Worm (Caenorhabditis elegans) whole organism, late embryonic: ENCODE measurements around the gene cest-28.

Source experiments
- ceh-48 ChIP-seq: sonication (generic microtip); optimal IDR thresholded peaks from 2 replicates; lab custom pipeline; 2016; ENCODE audit warnings: missing genetic modification characterization, inconsistent platforms, missing compliant biosample characterization
- che-1 ChIP-seq: sonication (generic microtip); optimal IDR thresholded peaks from 2 replicates; lab custom pipeline; 2016; ENCODE audit warnings: mild to moderate bottlenecking, missing genetic modification characterization, missing compliant biosample characterization
- dmd-4 ChIP-seq: sonication (generic microtip); optimal IDR thresholded peaks from 2 replicates; lab custom pipeline; 2016; ENCODE audit warnings: borderline replicate concordance, missing genetic modification characterization, missing compliant biosample characterization
- elt-4 ChIP-seq: sonication (generic microtip); optimal IDR thresholded peaks from 2 replicates; lab custom pipeline; 2016; ENCODE audit warnings: missing genetic modification characterization, missing compliant biosample characterization
- hlh-13 ChIP-seq: fragments of 200-800 bp; sonication (Bioruptor generic); optimal IDR thresholded peaks from 2 replicates; lab custom pipeline; 2018; ENCODE audit warnings: mild to moderate bottlenecking, missing genetic modification characterization, missing compliant biosample characterization
- nfya-1 ChIP-seq: sonication (generic microtip); optimal IDR thresholded peaks from 2 replicates; lab custom pipeline; 2017; ENCODE audit warnings: missing genetic modification characterization, mild to moderate bottlenecking, missing compliant biosample characterization, antibody characterized with exemption, moderate library complexity
- nhr-11 ChIP-seq: fragments of 150-350 bp; optimal IDR thresholded peaks from 2 replicates; lab custom pipeline; 2014; ENCODE audit warnings: missing biosample characterization, missing genetic modification characterization
- pag-3 ChIP-seq: sonication (generic microtip); optimal IDR thresholded peaks from 2 replicates; lab custom pipeline; 2016; ENCODE audit warnings: missing compliant biosample characterization, missing genetic modification characterization, borderline replicate concordance
- pha-4 ChIP-seq: fragments of 150-350 bp; optimal IDR thresholded peaks from 2 replicates; lab custom pipeline; 2018; ENCODE audit warnings: missing biosample characterization, missing genetic modification reagents, missing genetic modification characterization
- pqm-1 ChIP-seq: sonication (generic microtip); optimal IDR thresholded peaks from 2 replicates; lab custom pipeline; 2016; ENCODE audit warnings: missing genetic modification characterization, missing compliant biosample characterization
- pros-1 ChIP-seq: fragments of 150-350 bp; optimal IDR thresholded peaks from 2 replicates; lab custom pipeline; 2014; ENCODE audit warnings: missing biosample characterization, missing genetic modification reagents, missing genetic modification characterization
- sox-2 ChIP-seq: fragments of 200-800 bp; sonication (Bioruptor generic); IDR thresholded peaks from 2 replicates; pipeline ENCODE4 v1.3.6; 2022; ENCODE audit warnings: missing genetic modification reagents, missing genetic modification characterization, missing compliant biosample characterization

ce11 chrV:6631866-6632265, 37.8 kb upstream of the cest-28 start:
- no peak for TF ChIP-seq che-1 (tag; lab: Kevin White, UChicago)
- no peak for TF ChIP-seq dmd-4 (tag; lab: Kevin White, UChicago)
- TF ChIP-seq pros-1 (tag; lab: Kevin White, UChicago), result no peak
- no peak for TF ChIP-seq nfya-1 (tag; lab: Kevin White, UChicago)
- TF ChIP-seq elt-4 (tag; lab: Kevin White, UChicago), result no peak
- no peak for TF ChIP-seq nhr-11
- TF ChIP-seq pha-4, result no peak
- TF ChIP-seq pqm-1 (tag; lab: Kevin White, UChicago), result no peak
- no peak for TF ChIP-seq ceh-48 (tag; lab: Kevin White, UChicago)
- no peak for TF ChIP-seq hlh-13 (GFP tag; lab: Kevin White, UChicago)
- no peak for TF ChIP-seq pag-3
- no peak for TF ChIP-seq sox-2 (GFP tag; lab: Robert Waterston, UW)
